Worm (Caenorhabditis elegans) whole organism, early embryonic: ENCODE data around the gene fbxa-35.

Experiments used
- B0310.2 ChIP-seq: sonication (generic microtip); optimal IDR thresholded peaks from 2 replicates; lab custom pipeline; 2016; ENCODE audit warnings: mild to moderate bottlenecking, missing genetic modification characterization, missing compliant biosample characterization
- F13C5.2 ChIP-seq: sonication (generic microtip); optimal IDR thresholded peaks from 2 replicates; lab custom pipeline; 2017; ENCODE audit warnings: mild to moderate bottlenecking, missing genetic modification characterization, inconsistent platforms, missing compliant biosample characterization
- aly-1 ChIP-seq: sonication (generic microtip); optimal IDR thresholded peaks from 2 replicates; lab custom pipeline; 2016; ENCODE audit warnings: missing genetic modification characterization, missing compliant biosample characterization
- ama-1 ChIP-seq: fragments of 150-350 bp; optimal IDR thresholded peaks from 2 replicates; lab custom pipeline; 2014
- ceh-13 ChIP-seq: fragments of 200-800 bp; sonication (Bioruptor generic); optimal IDR thresholded peaks from 2 replicates; lab custom pipeline; 2018; ENCODE audit warnings: mild to moderate bottlenecking, missing genetic modification characterization, missing compliant biosample characterization
- ceh-36 ChIP-seq: sonication (generic microtip); optimal IDR thresholded peaks from 2 replicates; lab custom pipeline; 2016; ENCODE audit warnings: missing genetic modification characterization, inconsistent platforms, missing compliant biosample characterization
- flt-1 ChIP-seq: fragments of 200-800 bp; sonication (Bioruptor generic); IDR thresholded peaks from 2 replicates; pipeline ENCODE4 v1.3.6; 2022; ENCODE audit warnings: missing genetic modification characterization, missing compliant biosample characterization
- hmbx-1 ChIP-seq: sonication (generic microtip); optimal IDR thresholded peaks from 2 replicates; lab custom pipeline; 2016; ENCODE audit warnings: mild to moderate bottlenecking, missing genetic modification characterization, missing compliant biosample characterization
- hmg-4 ChIP-seq: fragments of 200-800 bp; sonication (Bioruptor generic); optimal IDR thresholded peaks from 2 replicates; lab custom pipeline; 2018; ENCODE audit warnings: mild to moderate bottlenecking, missing genetic modification characterization, missing compliant biosample characterization
- pes-1 ChIP-seq: fragments of 200-800 bp; sonication (Bioruptor generic); IDR thresholded peaks from 2 replicates; pipeline ENCODE4 v1.3.6; 2022; ENCODE audit warnings: missing genetic modification reagents, missing genetic modification characterization, missing compliant biosample characterization
- scrt-1 ChIP-seq: fragments of 200-800 bp; sonication (Bioruptor generic); IDR thresholded peaks from 2 replicates; pipeline ENCODE4 v1.3.6; 2022; ENCODE audit warnings: missing genetic modification characterization, missing compliant biosample characterization
- tbx-11 ChIP-seq: fragments of 200-800 bp; sonication (Bioruptor generic); IDR thresholded peaks from 2 replicates; pipeline ENCODE4 v1.3.6; 2022; ENCODE audit warnings: missing genetic modification characterization, missing compliant biosample characterization

- TF ChIP-seq flt-1 (GFP tag; lab: Robert Waterston, UW) (no peak), F13C5.2 (tag; lab: Kevin White, UChicago) (no peak), B0310.2 (tag; lab: Kevin White, UChicago) (no peak), scrt-1 (GFP tag; lab: Robert Waterston, UW) (no peak), tbx-11 (no peak), hmg-4 (GFP tag; lab: Kevin White, UChicago) (no peak), aly-1 (tag; lab: Kevin White, UChicago) (no peak), ama-1 (lab: Kevin White, UChicago) (no peak), hmbx-1 (tag; lab: Kevin White, UChicago) (no peak), pes-1 (GFP tag; lab: Robert Waterston, UW) (no peak), ceh-13 (GFP tag; lab: Kevin White, UChicago) (no peak), ceh-36 (tag; lab: Kevin White, UChicago) (no peak)
Measured at ce11 chrIII:1303414-1303813, 7.9 kb downstream of the fbxa-35 start, which contains the start of gene fbxa-75.
